Worm (Caenorhabditis elegans): Measurements from ENCODE around the gene F55H2.8.

DNA sequence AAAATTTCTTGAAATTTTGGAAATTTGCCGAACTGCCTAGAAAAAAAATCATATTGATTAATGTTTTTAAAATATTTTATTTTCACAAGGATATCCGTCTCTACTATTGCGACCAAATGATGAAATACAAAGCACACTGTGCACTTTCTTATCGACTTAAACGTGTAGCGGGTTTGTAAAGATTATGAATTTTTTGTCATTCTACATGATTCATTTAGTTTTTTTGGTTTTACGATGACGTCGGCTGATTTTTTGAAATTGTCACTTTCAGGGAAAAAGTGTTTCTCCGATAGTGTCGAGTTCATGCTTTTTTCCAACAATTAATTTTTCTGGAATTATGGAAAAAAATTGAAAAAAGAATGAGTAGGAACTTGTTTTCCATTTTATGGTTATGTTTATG is 37.1 kb upstream of the F55H2.8 start:
- TF ChIP-seq hlh-30 (tag; optimal IDR thresholded peaks at IDR 0.05; ENCODE audit: insufficient read depth), result no peak
- TF ChIP-seq zip-2 (tag; optimal IDR thresholded peaks at IDR 0.05), result no peak
